Fruit fly (Drosophila melanogaster): ENCODE results near the gene CG13970.
A peak's percentile ranks its signal among the peaks of the same experiment; 100 is the strongest.

Gene CG13970

dm6 chr2L:20066233-20066650 is 37.7 kb downstream of the CG13970 start, which contains the start of gene bwa (continued):
- 0 out of 2 replicates have a peak, but pooled peaks have one; percentile 42 for TF ChIP-seq rib (GFP tag; IDR thresholded peaks at IDR 0.05)
- TF ChIP-seq nom (GFP tag; optimal IDR thresholded peaks at IDR 0.05): peak; percentile 25
- no peak for TF ChIP-seq h (optimal IDR thresholded peaks at IDR 0.05)
- TF ChIP-seq row (GFP tag; IDR thresholded peaks at IDR 0.05): no peak; the same call in 2 of the 3 replicates
- TF ChIP-seq gfzf (GFP tag; optimal IDR thresholded peaks at IDR 0.05): peak; percentile 96
- no peak for TF ChIP-seq br (optimal IDR thresholded peaks at IDR 0.05)

- TF ChIP-seq Sry-β (GFP tag; optimal IDR thresholded peaks at IDR 0.05): peak; percentile 36
- TF ChIP-seq mld (GFP tag; IDR thresholded peaks at IDR 0.05; ENCODE audit: partially characterized antibody): 0 out of 3 replicates have a peak, but pooled peaks have one; percentile 29
- peak; percentile 73 for TF ChIP-seq BEAF-32 (GFP tag; optimal IDR thresholded peaks at IDR 0.05)
- no peak for TF ChIP-seq CG31388 (GFP tag; optimal IDR thresholded peaks at IDR 0.05)
- TF ChIP-seq CG16813 (GFP tag; IDR thresholded peaks at IDR 0.05; ENCODE audit: partially characterized antibody): peak; percentile 72
- peak; percentile 55; the same call in 1 of the 3 replicates for TF ChIP-seq CG7963 (GFP tag; IDR thresholded peaks at IDR 0.05; ENCODE audit: partially characterized antibody)
- peak; percentile 73 for TF ChIP-seq ato (GFP tag; IDR thresholded peaks at IDR 0.05; ENCODE audit: partially characterized antibody)
- TF ChIP-seq Bgb (GFP tag; IDR thresholded peaks at IDR 0.05; ENCODE audit: partially characterized antibody): peak; percentile 80
- no peak for TF ChIP-seq oc (tag; optimal IDR thresholded peaks at IDR 0.05)
- no peak for TF ChIP-seq Deaf1 (tag; optimal IDR thresholded peaks at IDR 0.05)
- TF ChIP-seq Dp (GFP tag; optimal IDR thresholded peaks at IDR 0.05): peak; percentile 19
- peak; percentile 78 for TF ChIP-seq sens (GFP tag)
- peak; percentile 79 for TF ChIP-seq CG6791 (GFP tag; IDR thresholded peaks at IDR 0.05; ENCODE audit: partially characterized antibody)
- peak; percentile 86 for TF ChIP-seq CG13287 (GFP tag; IDR thresholded peaks at IDR 0.05; ENCODE audit: partially characterized antibody)
- TF ChIP-seq Rx (GFP tag; IDR thresholded peaks at IDR 0.05): no peak
- TF ChIP-seq MBD-R2 (GFP tag; IDR thresholded peaks at IDR 0.05): peak; percentile 81
- no peak for TF ChIP-seq CG11696 (GFP tag; IDR thresholded peaks at IDR 0.05)
- TF ChIP-seq Myb (GFP tag; optimal IDR thresholded peaks at IDR 0.05): peak; percentile 60
- peak; percentile 75 for TF ChIP-seq bbx (GFP tag; IDR thresholded peaks at IDR 0.05; ENCODE audit: partially characterized antibody)
- TF ChIP-seq br (optimal IDR thresholded peaks at IDR 0.05): no peak
- TF ChIP-seq Spps (tag; optimal IDR thresholded peaks at IDR 0.05): no peak
- no peak for TF ChIP-seq CG11695 (GFP tag; IDR thresholded peaks at IDR 0.05)
- peak; percentile 55 for TF ChIP-seq E2f2 (GFP tag; IDR thresholded peaks at IDR 0.05)
- TF ChIP-seq trem (tag; optimal IDR thresholded peaks at IDR 0.05): peak; percentile 29
- TF ChIP-seq inv (GFP tag; IDR thresholded peaks at IDR 0.05; ENCODE audit: partially characterized antibody): peak; percentile 50
- TF ChIP-seq h (optimal IDR thresholded peaks at IDR 0.05): no peak
- TF ChIP-seq MESR4 (GFP tag; optimal IDR thresholded peaks at IDR 0.05): peak; percentile 33
- TF ChIP-seq Scr (GFP tag; IDR thresholded peaks at IDR 0.05; ENCODE audit: partially characterized antibody): peak; percentile 82
- TF ChIP-seq Opbp (GFP tag; IDR thresholded peaks at IDR 0.05; ENCODE audit: partially characterized antibody): peak; percentile 79; the same call in 2 of the 3 replicates
- TF ChIP-seq CG6654 (GFP tag; optimal IDR thresholded peaks at IDR 0.05): no peak
- TF ChIP-seq bab2 (GFP tag; optimal IDR thresholded peaks at IDR 0.05): no peak
- TF ChIP-seq CG11504 (tag; optimal IDR thresholded peaks at IDR 0.05): no peak
- no peak for TF ChIP-seq salm (tag; optimal IDR thresholded peaks at IDR 0.05)
- peak; percentile 73 for TF ChIP-seq CG14860 (GFP tag; IDR thresholded peaks at IDR 0.05; ENCODE audit: partially characterized antibody)
- peak; percentile 93 for TF ChIP-seq CG17359 (tag; optimal IDR thresholded peaks at IDR 0.05)
- TF ChIP-seq CG2129 (GFP tag; IDR thresholded peaks at IDR 0.05; ENCODE audit: partially characterized antibody): peak; percentile 60
- peak; percentile 30; the same call in 1 of the 3 replicates for TF ChIP-seq hb (GFP tag; IDR thresholded peaks at IDR 0.05; ENCODE audit: partially characterized antibody)
- no peak for TF ChIP-seq tup (GFP tag; optimal IDR thresholded peaks at IDR 0.05)
- no peak for TF ChIP-seq Dad (GFP tag; optimal IDR thresholded peaks at IDR 0.05)
- TF ChIP-seq unc-4 (GFP tag; IDR thresholded peaks at IDR 0.05; ENCODE audit: partially characterized antibody): peak; percentile 78
- peak; percentile 82 for TF ChIP-seq Doc3 (GFP tag; IDR thresholded peaks at IDR 0.05; ENCODE audit: partially characterized antibody)
- TF ChIP-seq CG4617 (GFP tag; optimal IDR thresholded peaks at IDR 0.05; ENCODE audit: borderline replicate concordance): no peak
- peak; percentile 18 for TF ChIP-seq stwl (tag; optimal IDR thresholded peaks at IDR 0.05)
Measured at dm6 chr2L:20065516-20065915, 38.4 kb downstream of the CG13970 start, which contains the start of gene vls. Gene vls, minus strand, starts transcription at chr2L:20065679.

Data from whole organism, embryonic.